Worm (Caenorhabditis elegans): ENCODE measurements around the gene phf-15.

The phf-15 gene

DNA sequence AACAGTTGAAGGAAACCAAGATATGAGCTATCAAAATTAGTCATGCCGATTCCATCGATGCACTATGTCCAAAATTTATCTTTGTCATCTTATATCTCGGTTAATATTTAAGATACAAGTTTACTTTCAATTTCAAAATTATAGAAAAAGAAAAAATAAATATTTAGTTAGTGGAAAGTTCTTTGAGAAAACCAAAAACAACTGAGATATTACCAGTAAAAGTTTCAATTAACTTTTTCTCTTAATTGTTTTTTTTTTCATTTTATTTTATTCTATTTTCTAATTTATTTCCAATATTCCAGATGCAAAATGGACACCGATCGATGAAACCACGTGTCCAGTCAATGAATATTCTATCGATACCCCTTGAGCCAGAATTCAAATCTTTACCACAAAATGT is 21.9 kb downstream of the phf-15 start, which contains the start of gene gei-1:
Gene gei-1, plus strand, starts transcription at position 301 of the 400 bp plus-strand sequence.
- no peak for TF ChIP-seq nhr-77 (tag; optimal IDR thresholded peaks at IDR 0.05)
- TF ChIP-seq R02D3.7 (tag; optimal IDR thresholded peaks at IDR 0.05), result no peak
- no peak for TF ChIP-seq zfp-3 (GFP tag; conservative IDR thresholded peaks at IDR 0.05)
- TF ChIP-seq nhr-48 (tag; optimal IDR thresholded peaks at IDR 0.05), result no peak
- TF ChIP-seq zag-1 (tag; optimal IDR thresholded peaks at IDR 0.05), result no peak
- no peak for TF ChIP-seq nhr-42 (GFP tag; IDR thresholded peaks at IDR 0.05)
- TF ChIP-seq jun-1 (tag; optimal IDR thresholded peaks at IDR 0.05), result no peak

DNA sequence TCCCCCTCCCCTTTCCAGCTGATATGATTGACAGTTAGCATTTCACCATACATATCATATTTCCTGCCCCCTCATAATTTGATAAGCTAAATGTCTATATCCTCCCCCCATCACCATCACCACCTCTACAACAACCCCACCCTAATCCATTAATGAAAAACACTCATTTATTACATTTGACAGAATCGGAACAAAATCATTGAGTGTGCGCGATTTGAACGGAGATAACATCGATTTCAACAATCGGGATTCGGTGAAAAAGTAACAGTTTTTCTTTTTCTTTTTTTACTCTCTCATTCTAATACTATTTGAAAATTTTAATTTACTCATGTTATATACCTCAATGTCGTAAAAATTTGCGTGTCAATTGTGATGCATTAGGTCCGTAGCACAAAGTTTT is 23.2 kb downstream of the phf-15 start:
- TF ChIP-seq nhr-77 (tag; optimal IDR thresholded peaks at IDR 0.05), result no peak
- TF ChIP-seq nhr-6 (tag; optimal IDR thresholded peaks at IDR 0.05), result no peak
- no peak for TF ChIP-seq unc-130 (GFP tag; optimal IDR thresholded peaks at IDR 0.05)
- TF ChIP-seq sdz-12 (GFP tag; optimal IDR thresholded peaks at IDR 0.05), result no peak
- TF ChIP-seq spr-1 (tag; optimal IDR thresholded peaks at IDR 0.05), result no peak
- no peak for TF ChIP-seq mep-1 (tag; optimal IDR thresholded peaks at IDR 0.05)
- no peak for TF ChIP-seq ztf-7 (tag; optimal IDR thresholded peaks at IDR 0.05)
- no peak for TF ChIP-seq daf-12 (tag; optimal IDR thresholded peaks at IDR 0.05)
- no peak for TF ChIP-seq unc-39 (tag; optimal IDR thresholded peaks at IDR 0.05)
- no peak for TF ChIP-seq zfp-2 (tag; optimal IDR thresholded peaks at IDR 0.05)
- no peak for TF ChIP-seq nhr-111 (GFP tag; optimal IDR thresholded peaks at IDR 0.05)
- no peak for TF ChIP-seq ZK337.2 (GFP tag; IDR thresholded peaks at IDR 0.05)
- TF ChIP-seq lir-3 (tag; optimal IDR thresholded peaks at IDR 0.05), result no peak
- TF ChIP-seq nhr-76 (tag; optimal IDR thresholded peaks at IDR 0.05), result no peak
- TF ChIP-seq fos-1 (tag; optimal IDR thresholded peaks at IDR 0.05), result no peak
- no peak for TF ChIP-seq php-3 (GFP tag; IDR thresholded peaks at IDR 0.05)
- TF ChIP-seq aly-2 (tag; optimal IDR thresholded peaks at IDR 0.05), result no peak

DNA sequence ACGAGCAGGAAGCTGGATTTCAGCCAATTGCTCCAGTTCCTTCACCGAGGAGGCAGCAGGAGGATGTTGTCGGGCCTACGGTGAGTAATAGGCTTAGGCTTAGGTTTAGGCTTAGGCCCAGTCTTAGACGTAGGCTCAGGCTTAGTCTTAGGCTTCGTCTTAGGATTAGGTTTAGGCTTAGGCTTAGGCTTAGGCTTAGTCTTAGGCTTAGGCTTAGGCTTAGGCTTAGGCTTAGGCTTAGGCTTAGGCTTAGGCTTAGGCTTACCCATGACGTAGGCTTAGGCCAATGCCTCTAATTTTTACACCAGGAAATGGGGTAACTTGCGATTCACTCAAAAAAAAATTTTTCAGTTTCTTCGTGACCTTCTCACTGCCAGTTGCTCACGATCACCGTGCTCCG is 24.0 kb downstream of the phf-15 start:
- TF ChIP-seq nhr-102 (tag; optimal IDR thresholded peaks at IDR 0.05), result no peak
- TF ChIP-seq nhr-6 (tag; optimal IDR thresholded peaks at IDR 0.05), result no peak
- TF ChIP-seq unc-39 (tag; optimal IDR thresholded peaks at IDR 0.05), result no peak
- TF ChIP-seq unc-62 (GFP tag; optimal IDR thresholded peaks at IDR 0.05 in 1 of 2), result no peak
- no peak for TF ChIP-seq unc-62 (tag; optimal IDR thresholded peaks at IDR 0.05)
- no peak for TF ChIP-seq daf-8 (GFP tag; IDR thresholded peaks at IDR 0.05)
- TF ChIP-seq F10B5.3 (tag; optimal IDR thresholded peaks at IDR 0.05), result no peak
- no peak for TF ChIP-seq tag-97 (GFP tag; IDR thresholded peaks at IDR 0.05)
- TF ChIP-seq dmd-6 (GFP tag; IDR thresholded peaks at IDR 0.05), result no peak
- TF ChIP-seq dmd-9 (GFP tag; IDR thresholded peaks at IDR 0.05), result no peak

DNA sequence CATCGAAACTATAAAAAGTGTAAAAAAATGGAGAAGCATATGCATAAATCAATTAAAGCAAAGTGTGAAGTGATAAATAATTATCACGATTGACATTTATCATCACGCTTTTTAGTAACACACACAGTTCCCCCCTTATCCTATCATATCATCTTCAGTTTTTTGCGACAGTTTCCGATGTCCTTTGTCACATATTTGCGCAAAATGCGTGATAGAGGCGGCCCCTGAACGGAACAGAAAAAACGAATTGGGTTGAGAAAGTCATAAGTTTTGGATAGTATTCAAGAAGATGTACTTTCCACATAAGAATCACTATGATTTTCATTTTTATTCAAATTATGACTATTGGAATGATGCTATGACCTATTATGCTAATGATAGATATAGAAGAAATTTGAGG is 26.4 kb downstream of the phf-15 start:
- peak; percentile 57 for TF ChIP-seq mxl-3 (GFP tag; optimal IDR thresholded peaks at IDR 0.05)
- no peak for TF ChIP-seq mdt-29 (GFP tag; IDR thresholded peaks at IDR 0.05)
- no peak for TF ChIP-seq rbr-2 (tag; optimal IDR thresholded peaks at IDR 0.05)
- no peak for TF ChIP-seq saeg-2 (GFP tag; IDR thresholded peaks at IDR 0.05)
- TF ChIP-seq hlh-30 (tag; optimal IDR thresholded peaks at IDR 0.05; ENCODE audit: insufficient read depth), result peak; percentile 59
- TF ChIP-seq hlh-11 (tag; optimal IDR thresholded peaks at IDR 0.05), result peak; percentile 25
- peak; percentile 54 for TF ChIP-seq nhr-28 (tag; optimal IDR thresholded peaks at IDR 0.05)
- TF ChIP-seq daf-16 (GFP tag; optimal IDR thresholded peaks at IDR 0.05), result no peak
- TF ChIP-seq daf-16 (tag; optimal IDR thresholded peaks at IDR 0.05), result no peak
- no peak for TF ChIP-seq zfp-3 (GFP tag; conservative IDR thresholded peaks at IDR 0.05)

Data from whole organism, L4 larva.